Fruit fly (Drosophila melanogaster) whole organism, adult: ENCODE results near the gene CG3345.
A peak's percentile ranks its signal among the peaks of the same experiment; 100 is the strongest.

ENCODE experiments used
- CG11617 ChIP-seq: fragments of 200-800 bp; sonication (Bioruptor generic); optimal IDR thresholded peaks from 2 replicates; lab custom pipeline; 2017; ENCODE audit warnings: mild to moderate bottlenecking, missing biosample characterization, missing genetic modification reagents, missing genetic modification characterization
- CG12768 ChIP-seq: fragments of 200-800 bp; sonication (Bioruptor generic); optimal IDR thresholded peaks from 2 replicates; lab custom pipeline; 2017; ENCODE audit warnings: missing biosample characterization, missing genetic modification characterization, mild to moderate bottlenecking, moderate library complexity, missing genetic modification reagents
- CG14711 ChIP-seq: fragments of 200-800 bp; sonication (Bioruptor generic); optimal IDR thresholded peaks from 2 replicates; lab custom pipeline; 2018; ENCODE audit warnings: missing biosample characterization, mild to moderate bottlenecking, missing genetic modification characterization, moderate library complexity
- CG1620 ChIP-seq: fragments of 200-800 bp; sonication (Bioruptor generic); optimal IDR thresholded peaks from 2 replicates; lab custom pipeline; 2016; ENCODE audit warnings: missing biosample characterization, missing genetic modification characterization
- CG33017 ChIP-seq: fragments of 200-800 bp; sonication (Bioruptor generic); optimal IDR thresholded peaks from 2 replicates; lab custom pipeline; 2018; ENCODE audit warnings: missing biosample characterization, mild to moderate bottlenecking, missing genetic modification characterization, moderate library complexity
- CG5204 ChIP-seq: fragments of 200-800 bp; sonication (Bioruptor generic); optimal IDR thresholded peaks from 2 replicates; lab custom pipeline; 2016; ENCODE audit warnings: missing biosample characterization, missing genetic modification characterization
- CG7045 ChIP-seq: fragments of 200-800 bp; sonication (Bioruptor generic); optimal IDR thresholded peaks from 2 replicates; lab custom pipeline; 2017; ENCODE audit warnings: missing biosample characterization, mild to moderate bottlenecking, missing genetic modification characterization
- CG7101 ChIP-seq: fragments of 200-800 bp; sonication (Bioruptor generic); optimal IDR thresholded peaks from 2 replicates; lab custom pipeline; 2018; ENCODE audit warnings: missing biosample characterization, mild to moderate bottlenecking, missing genetic modification characterization, moderate library complexity
- Clk ChIP-seq: fragments of 200-800 bp; sonication (Bioruptor generic); optimal IDR thresholded peaks from 2 replicates; lab custom pipeline; 2017; ENCODE audit warnings: missing biosample characterization, missing genetic modification characterization
- Crg-1 ChIP-seq: fragments of 200-800 bp; sonication (Bioruptor generic); optimal IDR thresholded peaks from 2 replicates; lab custom pipeline; 2016; ENCODE audit warnings: missing biosample characterization, missing genetic modification characterization
- Hr96 ChIP-seq: fragments of 200-800 bp; sonication (Bioruptor generic); optimal IDR thresholded peaks from 2 replicates; lab custom pipeline; 2016; ENCODE audit warnings: missing biosample characterization, missing genetic modification characterization
- Mnt ChIP-seq: fragments of 200-800 bp; sonication (Bioruptor generic); optimal IDR thresholded peaks from 2 replicates; lab custom pipeline; 2016; ENCODE audit warnings: missing biosample characterization, mild to moderate bottlenecking, missing genetic modification characterization
- bab1 ChIP-seq: fragments of 200-800 bp; sonication (Bioruptor generic); optimal IDR thresholded peaks from 3 replicates; lab custom pipeline; 2019; ENCODE audit warnings: missing biosample characterization, mild to moderate bottlenecking, missing genetic modification characterization, moderate library complexity
- cic ChIP-seq: fragments of 200-800 bp; sonication (Bioruptor generic); optimal IDR thresholded peaks from 2 replicates; lab custom pipeline; 2017; ENCODE audit warnings: missing biosample characterization, mild to moderate bottlenecking, missing genetic modification characterization, moderate library complexity
- cnc ChIP-seq, 2 experiments: fragments of >200 bp; optimal IDR thresholded peaks; 2 replicates each; lab custom pipeline; 2017
- kay ChIP-seq: fragments of 200-800 bp; sonication (Bioruptor generic); peaks from one replicate; lab custom pipeline; 2016; ENCODE audit warnings: missing biosample characterization, missing genetic modification characterization, borderline replicate concordance
- ovo ChIP-seq: fragments of 200-800 bp; sonication (Bioruptor generic); optimal IDR thresholded peaks from 2 replicates; lab custom pipeline; 2016; ENCODE audit warnings: missing biosample characterization, missing genetic modification characterization
- pad ChIP-seq: fragments of 200-800 bp; sonication (Bioruptor generic); optimal IDR thresholded peaks from 3 replicates; lab custom pipeline; 2017; ENCODE audit warnings: missing biosample characterization, missing genetic modification characterization, mild to moderate bottlenecking, moderate library complexity, missing genetic modification reagents
- tj ChIP-seq: fragments of 200-800 bp; sonication (Bioruptor generic); optimal IDR thresholded peaks from 3 replicates; lab custom pipeline; 2017; ENCODE audit warnings: missing biosample characterization, mild to moderate bottlenecking, missing genetic modification characterization, moderate library complexity
- toe ChIP-seq: fragments of 200-800 bp; sonication (Bioruptor generic); optimal IDR thresholded peaks from 2 replicates; lab custom pipeline; 2016; ENCODE audit warnings: missing biosample characterization, missing genetic modification characterization

CG3345 gene

dm6 chr2L:268788-269187 is at the start of gene CG3345:
TSS of gene CG3345 (plus strand) at chr2L:269088.
- TF ChIP-seq CG33017 (no peak), CG7045 (GFP tag; lab: Kevin White, UChicago) (no peak), toe (no peak), CG1620 (GFP tag; lab: Kevin White, UChicago) (no peak), Hr96 (GFP tag; lab: Kevin White, UChicago) (no peak), CG12768 (no peak), tj (no peak), Clk (GFP tag; lab: Kevin White, UChicago) (no peak), Mnt (no peak), ovo (GFP tag; lab: Kevin White, UChicago) (no peak), CG14711 (tag; lab: Kevin White, UChicago) (no peak)

dm6 chr2L:219441-220033 is 49.4 kb upstream of the CG3345 start:
- no peak for TF ChIP-seq tj
- TF ChIP-seq ovo (GFP tag; lab: Kevin White, UChicago), result no peak
- no peak for TF ChIP-seq Hr96 (GFP tag; lab: Kevin White, UChicago)
- no peak for TF ChIP-seq CG7045 (GFP tag; lab: Kevin White, UChicago)
- no peak for TF ChIP-seq CG14711 (tag; lab: Kevin White, UChicago)
- no peak for TF ChIP-seq CG5204 (GFP tag; lab: Kevin White, UChicago)
- no peak for TF ChIP-seq CG33017
- no peak for TF ChIP-seq cic
- TF ChIP-seq cnc (optimal IDR thresholded peaks at IDR 0.05; lab: Kevin White, UChicago), result no peak
- no peak for TF ChIP-seq Mnt

dm6 chr2L:220509-220908 is 48.4 kb upstream of the CG3345 start:
- TF ChIP-seq CG33017 (peak; percentile 51), Clk (GFP tag; lab: Kevin White, UChicago) (peak; percentile 52), pad (GFP tag; lab: Kevin White, UChicago) (peak; percentile 44), CG7045 (GFP tag; lab: Kevin White, UChicago) (peak; percentile 64), CG12768 (peak; percentile 74), Hr96 (GFP tag; lab: Kevin White, UChicago) (no peak), CG14711 (tag; lab: Kevin White, UChicago) (peak; percentile 10), bab1 (GFP tag; lab: Kevin White, UChicago) (no peak), CG7101 (peak; percentile 72), ovo (GFP tag; lab: Kevin White, UChicago) (peak; percentile 69), CG11617 (GFP tag; lab: Kevin White, UChicago) (peak; percentile 68), cic (peak; percentile 92), kay (GFP tag; lab: Kevin White, UChicago) (peak; percentile 90), tj (no peak), toe (no peak), Crg-1 (GFP tag; lab: Kevin White, UChicago) (peak; percentile 83), cnc (optimal IDR thresholded peaks at IDR 0.05; lab: Kevin White, UChicago) (no peak), Mnt (peak; percentile 62), CG5204 (GFP tag; lab: Kevin White, UChicago) (no peak), CG1620 (GFP tag; lab: Kevin White, UChicago) (no peak)

- TF ChIP-seq kay (GFP tag; lab: Kevin White, UChicago), result no peak
- TF ChIP-seq bab1 (GFP tag; lab: Kevin White, UChicago), result no peak
- no peak for TF ChIP-seq tj
These were observed 47.7 kb upstream of the CG3345 start for dm6 chr2L:221152-221551.

dm6 chr2L:221939-222489 is 46.9 kb upstream of the CG3345 start:
- TF ChIP-seq Crg-1 (GFP tag; lab: Kevin White, UChicago), result peak; percentile 69
- TF ChIP-seq CG14711 (tag; lab: Kevin White, UChicago), result no peak
- no peak for TF ChIP-seq Clk (GFP tag; lab: Kevin White, UChicago)
- no peak for TF ChIP-seq CG11617 (GFP tag; lab: Kevin White, UChicago)
- peak; percentile 41 for TF ChIP-seq pad (GFP tag; lab: Kevin White, UChicago)
- peak; percentile 37 for TF ChIP-seq Mnt
- peak; percentile 48 for TF ChIP-seq CG7045 (GFP tag; lab: Kevin White, UChicago)
- TF ChIP-seq CG5204 (GFP tag; lab: Kevin White, UChicago), result no peak
- peak; percentile 67 for TF ChIP-seq CG12768
- peak; percentile 36 for TF ChIP-seq bab1 (GFP tag; lab: Kevin White, UChicago)
- TF ChIP-seq CG7101, result peak; percentile 20
- peak; percentile 42 for TF ChIP-seq Hr96 (GFP tag; lab: Kevin White, UChicago)
- peak; percentile 32 for TF ChIP-seq tj
- TF ChIP-seq cnc (optimal IDR thresholded peaks at IDR 0.05; lab: Kevin White, UChicago), result no peak
- no peak for TF ChIP-seq toe
- peak; percentile 83 for TF ChIP-seq cic
- TF ChIP-seq ovo (GFP tag; lab: Kevin White, UChicago), result peak; percentile 51
- no peak for TF ChIP-seq CG1620 (GFP tag; lab: Kevin White, UChicago)
- TF ChIP-seq CG33017, result no peak
- TF ChIP-seq kay (GFP tag; lab: Kevin White, UChicago), result no peak

dm6 chr2L:222867-223266 is 46.0 kb upstream of the CG3345 start:
- TF ChIP-seq kay (GFP tag; lab: Kevin White, UChicago), result no peak
- no peak for TF ChIP-seq toe
- no peak for TF ChIP-seq Crg-1 (GFP tag; lab: Kevin White, UChicago)
- TF ChIP-seq bab1 (GFP tag; lab: Kevin White, UChicago), result no peak
- TF ChIP-seq CG1620 (GFP tag; lab: Kevin White, UChicago), result no peak
- no peak for TF ChIP-seq CG33017
- TF ChIP-seq cic, result no peak
- no peak for TF ChIP-seq ovo (GFP tag; lab: Kevin White, UChicago)
- TF ChIP-seq CG7045 (GFP tag; lab: Kevin White, UChicago), result no peak
- TF ChIP-seq Hr96 (GFP tag; lab: Kevin White, UChicago), result no peak
